In the genomic region with DNA sequence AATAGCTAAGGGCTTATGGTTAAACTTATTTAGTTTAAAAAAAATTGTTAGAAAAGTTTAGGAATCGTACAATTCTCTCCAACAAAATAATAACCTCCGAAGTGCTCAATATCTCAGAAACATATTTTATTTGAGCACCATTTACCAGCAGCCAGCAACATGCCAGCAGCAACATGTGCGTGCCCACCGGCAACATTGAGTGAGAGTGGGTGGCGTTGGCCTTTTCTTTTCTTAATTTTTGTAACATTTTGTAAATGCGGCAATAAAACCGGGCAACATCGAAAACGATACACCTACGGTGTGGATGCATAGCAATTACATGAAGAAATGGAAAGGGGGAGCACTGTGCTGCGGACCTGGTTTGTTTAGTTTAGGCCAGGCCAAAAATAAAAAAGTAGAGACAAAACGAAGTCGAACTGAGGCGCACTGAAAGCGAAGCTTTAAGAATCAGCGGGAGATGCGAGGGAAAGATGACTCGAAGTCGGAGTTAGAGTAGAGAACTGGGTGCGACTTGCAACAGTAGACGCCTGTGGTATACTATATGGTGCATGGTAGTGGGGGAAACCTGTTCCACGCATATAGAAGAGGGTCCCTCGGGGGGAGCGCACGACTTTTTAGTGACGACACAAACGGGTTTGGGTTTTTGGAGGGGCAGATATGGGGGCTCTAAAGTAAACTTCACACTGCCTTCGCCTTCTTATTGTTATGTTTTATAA, we compare ENCODE assay signal across 1 fruit fly cellular context.
A peak's percentile ranks its signal among the peaks of the same experiment; 100 is the strongest.
TF ChIP-seq lines count a peak whose summit lies in the region.

No protein-coding gene starts in this region.

TF ChIP-seq in whole organism, embryonic, 481 proteins besides CTCF, POLR2A, EP300 and RAD21 (continued from another document):
- TF ChIP-seq Opbp (GFP tag; IDR thresholded peaks at IDR 0.05; lab: Robert Waterston, UW; ENCODE audit: partially characterized antibody) (no peak), crol (GFP tag; IDR thresholded peaks at IDR 0.05; lab: Robert Waterston, UW) (peak; percentile 90)
